Worm (Caenorhabditis elegans): ENCODE data around the gene K02D10.8.

DNA sequence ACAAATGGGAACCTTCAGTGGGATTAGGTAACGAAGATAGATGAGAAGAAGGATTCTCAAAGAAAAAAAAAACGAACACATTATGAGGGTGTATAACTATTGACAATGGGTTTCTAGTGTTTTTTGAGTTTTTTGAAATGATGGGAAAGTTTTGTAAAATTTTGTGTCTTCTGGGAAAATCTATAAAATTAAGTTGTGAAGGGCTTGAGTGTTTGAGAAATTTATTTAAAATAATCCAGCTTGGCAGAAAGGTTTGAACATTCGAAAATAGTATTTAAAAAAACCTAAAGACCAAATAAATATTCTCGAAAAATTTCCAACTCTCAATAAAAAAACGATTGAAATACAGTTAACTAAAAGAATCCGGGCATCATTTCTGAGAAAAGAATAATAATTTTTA is 41.0 kb upstream of the K02D10.8 start:
- no peak for TF ChIP-seq rcor-1 (GFP tag; IDR thresholded peaks at IDR 0.05)
- no peak for TF ChIP-seq attf-6 (GFP tag; IDR thresholded peaks at IDR 0.05)
- TF ChIP-seq egl-18 (GFP tag; IDR thresholded peaks at IDR 0.05), result no peak
- TF ChIP-seq him-1 (tag; optimal IDR thresholded peaks at IDR 0.05), result no peak
- TF ChIP-seq snpc-1.1 (tag; optimal IDR thresholded peaks at IDR 0.05; ENCODE audit: insufficient read depth), result no peak
- no peak for TF ChIP-seq ztf-26 (tag; optimal IDR thresholded peaks at IDR 0.05)
- TF ChIP-seq unc-62 (GFP tag; optimal IDR thresholded peaks at IDR 0.05), result no peak
- no peak for TF ChIP-seq somi-1 (GFP tag; optimal IDR thresholded peaks at IDR 0.05)

Measured in whole organism, young adult.